Worm (Caenorhabditis elegans) whole organism, mixed stage, embryonic: ENCODE data around the gene K08H2.3.

Source experiments
- blmp-1 ChIP-seq: fragments of 150-350 bp; optimal IDR thresholded peaks from 2 replicates; lab custom pipeline; 2014; ENCODE audit warnings: missing biosample characterization, missing genetic modification characterization
- ceh-43 ChIP-seq: fragments of 200-800 bp; sonication (Bioruptor generic); optimal IDR thresholded peaks from 2 replicates; lab custom pipeline; 2018; ENCODE audit warnings: mild to moderate bottlenecking, missing genetic modification characterization, moderate library complexity, missing compliant biosample characterization
- ceh-83 ChIP-seq: fragments of 200-800 bp; sonication (Bioruptor generic); optimal IDR thresholded peaks from 2 replicates; lab custom pipeline; 2018; ENCODE audit warnings: mild to moderate bottlenecking, missing genetic modification characterization, missing compliant biosample characterization
- flh-1 ChIP-seq: fragments of 200-800 bp; sonication (Bioruptor generic); optimal IDR thresholded peaks from 2 replicates; lab custom pipeline; 2018; ENCODE audit warnings: mild to moderate bottlenecking, missing genetic modification characterization, moderate library complexity, missing compliant biosample characterization
- ham-2 ChIP-seq: fragments of 200-800 bp; sonication (Bioruptor generic); optimal IDR thresholded peaks from 2 replicates; lab custom pipeline; 2018; ENCODE audit warnings: mild to moderate bottlenecking, missing genetic modification characterization, missing compliant biosample characterization
- lin-13 ChIP-seq: fragments of 150-350 bp; optimal IDR thresholded peaks from 2 replicates; lab custom pipeline; 2014; ENCODE audit warnings: missing biosample characterization, missing genetic modification characterization
- lsy-2 ChIP-seq: fragments of 150-350 bp; optimal IDR thresholded peaks from 2 replicates; lab custom pipeline; 2014; ENCODE audit warnings: missing biosample characterization, missing genetic modification characterization
- mep-1 ChIP-seq: fragments of 150-350 bp; optimal IDR thresholded peaks from 2 replicates; lab custom pipeline; 2017; ENCODE audit warnings: missing biosample characterization, missing genetic modification reagents, missing genetic modification characterization, inconsistent platforms
- nhr-237 ChIP-seq: fragments of 150-350 bp; optimal IDR thresholded peaks from 2 replicates; lab custom pipeline; 2014; ENCODE audit warnings: missing biosample characterization, missing genetic modification characterization
- pha-4 ChIP-seq: fragments of 150-350 bp; optimal IDR thresholded peaks from 2 replicates; lab custom pipeline; 2018; ENCODE audit warnings: missing biosample characterization, missing genetic modification reagents, missing genetic modification characterization
- snpc-4 ChIP-seq: fragments of 150-350 bp; optimal IDR thresholded peaks from 2 replicates; lab custom pipeline; 2014; ENCODE audit warnings: missing biosample characterization, missing genetic modification characterization
- unc-39 ChIP-seq: fragments of 150-350 bp; optimal IDR thresholded peaks from 2 replicates; lab custom pipeline; 2014; ENCODE audit warnings: missing biosample characterization, missing genetic modification characterization

- TF ChIP-seq ceh-43 (GFP tag; lab: Kevin White, UChicago) (no peak), ham-2 (GFP tag; lab: Kevin White, UChicago) (no peak), lin-13 (tag; lab: Kevin White, UChicago) (no peak), unc-39 (no peak), flh-1 (GFP tag; lab: Kevin White, UChicago) (no peak), ceh-83 (no peak), nhr-237 (no peak), blmp-1 (tag; lab: Kevin White, UChicago) (no peak), lsy-2 (tag; lab: Kevin White, UChicago) (no peak), snpc-4 (tag; lab: Kevin White, UChicago) (no peak), mep-1 (tag; lab: Kevin White, UChicago) (no peak), pha-4 (no peak)
These were observed 7.9 kb downstream of the K08H2.3 start, which contains the start of gene hpl-1 for ce11 chrX:13245090-13245489.
